Fruit fly (Drosophila melanogaster) whole organism, embryonic: Measurements from ENCODE around the gene CG14352.

Experiments used
- Adf1 ChIP-seq: fragments of 200-800 bp; sonication (Bioruptor generic); IDR thresholded peaks from 2 replicates; pipeline ENCODE4 v1.3.6; 2022; ENCODE audit warnings: missing biosample characterization, missing genetic modification characterization
- Aef1 ChIP-seq: fragments of 200-800 bp; sonication (Bioruptor generic); IDR thresholded peaks from 3 replicates; pipeline ENCODE4 v1.3.6; 2022; ENCODE audit warnings: missing biosample characterization, missing genetic modification characterization
- Asciz ChIP-seq: fragments of 200-800 bp; sonication (Bioruptor generic); optimal IDR thresholded peaks from 2 replicates; lab custom pipeline; 2017; ENCODE audit warnings: missing biosample characterization, mild to moderate bottlenecking, missing genetic modification characterization, missing genetic modification reagents
- B-H2 ChIP-seq: fragments of 200-800 bp; sonication (Bioruptor generic); optimal IDR thresholded peaks from 2 replicates; lab custom pipeline; 2018; ENCODE audit warnings: missing biosample characterization, mild to moderate bottlenecking, missing genetic modification characterization
- CG10147 ChIP-seq: fragments of 200-800 bp; sonication (Bioruptor generic); optimal IDR thresholded peaks from 2 replicates; lab custom pipeline; 2019; ENCODE audit warnings: missing biosample characterization, mild to moderate bottlenecking, missing genetic modification characterization, moderate library complexity
- CG1024 ChIP-seq: fragments of 200-800 bp; sonication (Bioruptor generic); IDR thresholded peaks from 2 replicates; pipeline ENCODE4 v1.3.6; 2022; ENCODE audit warnings: missing biosample characterization, missing genetic modification characterization
- CG11456 ChIP-seq: fragments of 200-800 bp; sonication (Bioruptor generic); IDR thresholded peaks from 3 replicates; pipeline ENCODE4 v1.3.6; 2022; ENCODE audit warnings: missing biosample characterization, missing genetic modification characterization
- CG12155 ChIP-seq: fragments of 200-800 bp; sonication (Bioruptor generic); optimal IDR thresholded peaks from 3 replicates; lab custom pipeline; 2016; ENCODE audit warnings: missing biosample characterization, missing genetic modification characterization
- CG1233 ChIP-seq: fragments of 200-800 bp; sonication (Bioruptor generic); optimal IDR thresholded peaks from 4 replicates; lab custom pipeline; 2018; ENCODE audit warnings: missing biosample characterization, mild to moderate bottlenecking, missing genetic modification characterization
- CG12942 ChIP-seq: fragments of 200-800 bp; sonication (Bioruptor generic); optimal IDR thresholded peaks from 3 replicates; lab custom pipeline; 2016; ENCODE audit warnings: missing biosample characterization, missing genetic modification characterization
- CG14441 ChIP-seq: fragments of 200-800 bp; sonication (Bioruptor generic); IDR thresholded peaks from 2 replicates; pipeline ENCODE4 v1.3.6; 2022; ENCODE audit warnings: missing biosample characterization, missing genetic modification characterization
- CG14860 ChIP-seq: fragments of 200-800 bp; sonication (Bioruptor generic); IDR thresholded peaks from 3 replicates; pipeline ENCODE4 v1.3.6; 2022; ENCODE audit warnings: missing biosample characterization, missing genetic modification characterization; ENCODE audit not compliant: partially characterized antibody
- CG14965 ChIP-seq: fragments of 200-800 bp; sonication (Bioruptor generic); optimal IDR thresholded peaks from 2 replicates; lab custom pipeline; 2016; ENCODE audit warnings: missing biosample characterization, missing genetic modification characterization, borderline replicate concordance
- CG15696 ChIP-seq: fragments of 200-800 bp; sonication (Bioruptor generic); optimal IDR thresholded peaks from 2 replicates; lab custom pipeline; 2019; ENCODE audit warnings: missing biosample characterization, mild to moderate bottlenecking, missing genetic modification characterization, moderate library complexity
- CG18599 ChIP-seq: fragments of 200-800 bp; sonication (Bioruptor generic); optimal IDR thresholded peaks from 3 replicates; lab custom pipeline; 2017; ENCODE audit warnings: missing biosample characterization, missing genetic modification characterization, mild to moderate bottlenecking, moderate library complexity, missing genetic modification reagents
- CG31365 ChIP-seq: fragments of 200-800 bp; sonication (Bioruptor generic); optimal IDR thresholded peaks from 2 replicates; lab custom pipeline; 2018; ENCODE audit warnings: missing biosample characterization, mild to moderate bottlenecking, missing genetic modification characterization
- CG3838 ChIP-seq: fragments of 200-800 bp; sonication (Bioruptor generic); optimal IDR thresholded peaks from 3 replicates; lab custom pipeline; 2016; ENCODE audit warnings: missing biosample characterization, missing genetic modification characterization
- D ChIP-seq, 2 experiments: fragments of 200-800 bp in 1 of 2; fragments of >200 bp in 1 of 2; sonication (Bioruptor generic) in 1 of 2; optimal IDR thresholded peaks; 2 replicates in 1 of 2; 3 replicates in 1 of 2; lab custom pipeline; 2017; ENCODE audit warnings: mild to moderate bottlenecking in 1 of 2, missing biosample characterization in 1 of 2, missing genetic modification characterization in 1 of 2, missing genetic modification reagents in 1 of 2
- Dbx ChIP-seq: fragments of 200-800 bp; sonication (Bioruptor generic); IDR thresholded peaks from 3 replicates; pipeline ENCODE4 v1.3.6; 2022; ENCODE audit warnings: missing biosample characterization, missing genetic modification characterization
- Kr ChIP-seq: fragments of 200-800 bp; sonication (Bioruptor generic); optimal IDR thresholded peaks from 2 replicates; lab custom pipeline; 2017; ENCODE audit warnings: missing biosample characterization, mild to moderate bottlenecking, missing genetic modification characterization
- Ssrp ChIP-seq: fragments of 200-800 bp; sonication (Bioruptor generic); optimal IDR thresholded peaks from 2 replicates; lab custom pipeline; 2018; ENCODE audit warnings: missing biosample characterization, mild to moderate bottlenecking, missing genetic modification characterization, moderate library complexity
- Stat92E ChIP-seq, 3 experiments: fragments of >200 bp in 2 of 3; fragments of 200-800 bp in 1 of 3; sonication (Bioruptor generic) in 1 of 3; optimal IDR thresholded peaks; 2 replicates each; lab custom pipeline; 2017 to 2019; ENCODE audit warnings: missing biosample characterization in 3 of 3, missing genetic modification characterization in 3 of 3, mild to moderate bottlenecking in 1 of 3, moderate library complexity in 1 of 3
- Usf ChIP-seq: fragments of 200-800 bp; sonication (Bioruptor generic); optimal IDR thresholded peaks from 2 replicates; lab custom pipeline; 2017; ENCODE audit warnings: missing genotype, missing biosample characterization, missing genetic modification characterization
- al ChIP-seq: fragments of 200-800 bp; sonication (Bioruptor generic); IDR thresholded peaks from 2 replicates; pipeline ENCODE4 v1.3.6; 2022; ENCODE audit warnings: missing biosample characterization, missing genetic modification characterization
- amos ChIP-seq: fragments of 200-800 bp; sonication (Bioruptor generic); IDR thresholded peaks from 2 replicates; pipeline ENCODE4 v1.3.6; 2022; ENCODE audit warnings: missing biosample characterization, missing genetic modification characterization; ENCODE audit not compliant: partially characterized antibody
- bcd ChIP-seq: fragments of 200-800 bp; sonication (Bioruptor generic); optimal IDR thresholded peaks from 2 replicates; lab custom pipeline; 2017; ENCODE audit warnings: missing biosample characterization, mild to moderate bottlenecking, missing genetic modification characterization
- chinmo ChIP-seq: fragments of 200-800 bp; sonication (Bioruptor generic); IDR thresholded peaks from 4 replicates; pipeline ENCODE4 v1.3.6; 2022; ENCODE audit warnings: missing biosample characterization, missing genetic modification characterization; ENCODE audit not compliant: partially characterized antibody
- dan ChIP-seq: fragments of 200-800 bp; sonication (Bioruptor generic); IDR thresholded peaks from 2 replicates; pipeline ENCODE4 v1.3.6; 2022; ENCODE audit warnings: missing biosample characterization, missing genetic modification characterization
- dimm ChIP-seq: fragments of 200-800 bp; sonication (Bioruptor generic); IDR thresholded peaks from 2 replicates; pipeline ENCODE4 v1.3.6; 2022; ENCODE audit warnings: missing biosample characterization, missing genetic modification characterization
- eve ChIP-seq, 2 experiments: fragments of >200 bp; optimal IDR thresholded peaks; 2 replicates each; lab custom pipeline; 2017; ENCODE audit warnings: missing biosample characterization in 2 of 2, missing genetic modification characterization in 2 of 2
- exex ChIP-seq: fragments of 200-800 bp; sonication (Bioruptor generic); optimal IDR thresholded peaks from 4 replicates; lab custom pipeline; 2018; ENCODE audit warnings: missing biosample characterization, mild to moderate bottlenecking, missing genetic modification characterization, moderate library complexity
- eyg ChIP-seq: fragments of 200-800 bp; sonication (Bioruptor generic); optimal IDR thresholded peaks from 3 replicates; lab custom pipeline; 2016; ENCODE audit warnings: missing biosample characterization, missing genetic modification characterization
- gcm ChIP-seq: fragments of 200-800 bp; sonication (Bioruptor generic); optimal IDR thresholded peaks from 2 replicates; lab custom pipeline; 2019; ENCODE audit warnings: missing biosample characterization, mild to moderate bottlenecking, missing genetic modification characterization, moderate library complexity
- gro ChIP-seq: fragments of 200-800 bp; sonication (Bioruptor generic); optimal IDR thresholded peaks from 2 replicates; lab custom pipeline; 2016; ENCODE audit warnings: missing biosample characterization, missing genetic modification characterization
- gsb ChIP-seq: fragments of 200-800 bp; sonication (Bioruptor generic); IDR thresholded peaks from 2 replicates; pipeline ENCODE4 v1.3.6; 2022; ENCODE audit warnings: missing biosample characterization, missing genetic modification characterization
- gsb-n ChIP-seq: fragments of 200-800 bp; sonication (Bioruptor generic); optimal IDR thresholded peaks from 3 replicates; lab custom pipeline; 2018; ENCODE audit warnings: missing biosample characterization, mild to moderate bottlenecking, missing genetic modification characterization
- gt ChIP-seq: fragments of 200-800 bp; sonication (Bioruptor generic); IDR thresholded peaks from 2 replicates; pipeline ENCODE4 v1.3.6; 2022; ENCODE audit warnings: missing biosample characterization, missing genetic modification characterization
- ind ChIP-seq: fragments of 200-800 bp; sonication (Bioruptor generic); optimal IDR thresholded peaks from 3 replicates; lab custom pipeline; 2016; ENCODE audit warnings: missing biosample characterization, missing genetic modification characterization
- nau ChIP-seq: fragments of 200-800 bp; sonication (Bioruptor generic); optimal IDR thresholded peaks from 3 replicates; lab custom pipeline; 2017; ENCODE audit warnings: missing biosample characterization, mild to moderate bottlenecking, missing genetic modification characterization, missing genetic modification reagents
- nerfin-2 ChIP-seq: fragments of 200-800 bp; sonication (Bioruptor generic); IDR thresholded peaks from 2 replicates; pipeline ENCODE4 v1.3.6; 2022; ENCODE audit warnings: missing biosample characterization, missing genetic modification characterization; ENCODE audit not compliant: partially characterized antibody
- pan ChIP-seq, 4 experiments: fragments of >200 bp in 3 of 4; fragments of 200-800 bp in 1 of 4; sonication (Bioruptor generic) in 1 of 4; optimal IDR thresholded peaks in 3 of 4; IDR thresholded peaks in 1 of 4; 2 replicates each; pipeline versions ENCODE4 v1.3.6 to Lab custom; 2017 to 2022; ENCODE audit warnings: missing biosample characterization in 2 of 4, missing genetic modification characterization in 2 of 4, mixed read lengths in 1 of 4
- ranshi ChIP-seq: fragments of 200-800 bp; sonication (Bioruptor generic); IDR thresholded peaks from 2 replicates; pipeline ENCODE4 v1.3.6; 2022; ENCODE audit warnings: missing biosample characterization, missing genetic modification characterization
- sob ChIP-seq: fragments of 200-800 bp; sonication (Bioruptor generic); IDR thresholded peaks from 2 replicates; pipeline ENCODE4 v1.3.6; 2022; ENCODE audit warnings: missing biosample characterization, missing genetic modification characterization
- tin ChIP-seq: fragments of 200-800 bp; sonication (Bioruptor generic); optimal IDR thresholded peaks from 3 replicates; lab custom pipeline; 2016; ENCODE audit warnings: missing biosample characterization, missing genetic modification characterization
- wor ChIP-seq: fragments of 200-800 bp; sonication (Bioruptor generic); IDR thresholded peaks from 2 replicates; pipeline ENCODE4 v1.3.6; 2022; ENCODE audit warnings: missing biosample characterization, missing genetic modification characterization
- zen2 ChIP-seq: fragments of 200-800 bp; sonication (Bioruptor generic); IDR thresholded peaks from 3 replicates; pipeline ENCODE4 v1.3.6; 2022; ENCODE audit warnings: missing biosample characterization, missing genetic modification characterization; ENCODE audit not compliant: partially characterized antibody

The CG14352 gene

DNA sequence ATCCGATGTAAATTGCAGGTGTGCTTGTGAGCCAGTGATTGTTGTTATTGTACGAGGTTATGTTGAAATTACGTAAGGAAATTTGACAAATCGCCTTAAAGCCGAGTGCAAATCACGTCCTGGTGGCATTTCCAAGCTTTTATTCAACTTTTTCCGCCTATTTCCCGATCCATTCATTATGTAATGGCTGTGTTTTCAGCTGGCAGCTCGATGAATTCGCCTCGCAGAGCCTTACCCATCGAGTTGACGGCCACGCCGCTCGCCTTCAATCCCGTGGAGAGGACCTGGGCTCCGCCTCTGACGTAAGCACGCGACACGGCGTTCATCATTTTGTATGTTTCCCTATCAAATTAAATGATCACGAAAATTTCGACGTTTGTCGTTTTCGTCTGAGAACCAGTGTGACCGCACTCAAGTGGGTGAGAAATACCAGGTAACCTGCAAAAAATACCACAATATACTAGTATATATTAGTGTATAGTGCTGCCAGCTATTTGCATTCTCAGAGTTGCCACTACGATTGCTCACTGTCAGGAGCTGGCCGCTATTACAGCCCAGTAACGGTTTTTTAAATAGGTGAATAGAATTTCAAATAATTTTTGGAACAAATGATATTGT is 2.6 kb downstream of the CG14352 start, which contains the start of gene RFeSP (continued):
- TF ChIP-seq amos: peak; percentile 53
- TF ChIP-seq gsb (GFP tag; lab: Robert Waterston, UW): no peak
- no peak for TF ChIP-seq CG31365 (tag; lab: Kevin White, UChicago)
- no peak for TF ChIP-seq eyg
- no peak for TF ChIP-seq Aef1 (GFP tag; lab: Robert Waterston, UW)
- peak; percentile 26 for TF ChIP-seq B-H2 (GFP tag; lab: Kevin White, UChicago)
- no peak for TF ChIP-seq CG12942 (GFP tag; lab: Kevin White, UChicago)
- peak; percentile 7 for TF ChIP-seq CG12155

DNA sequence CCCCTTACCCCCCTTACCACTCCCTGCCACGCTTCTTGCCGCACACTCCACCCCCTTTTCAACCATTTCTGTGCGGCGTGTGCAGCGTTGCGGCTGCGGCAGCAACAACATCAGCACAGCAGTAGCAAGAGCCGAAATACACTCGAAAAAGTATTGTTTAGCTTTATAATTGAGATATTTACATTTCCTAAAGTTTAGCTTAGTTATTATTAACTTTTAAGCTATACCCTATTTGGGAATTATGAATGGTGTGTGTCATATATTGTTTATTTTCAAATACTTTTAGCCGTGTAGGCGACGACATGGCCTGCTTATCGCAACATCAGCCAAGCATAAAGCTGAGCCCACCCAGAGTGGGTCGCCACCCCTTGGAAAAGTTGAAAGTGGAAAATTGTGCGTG is 4.5 kb downstream of the CG14352 start:
- TF ChIP-seq CG14441 (GFP tag; lab: Robert Waterston, UW): peak; percentile 59; the same call in 1 of the 2 replicates
- TF ChIP-seq ind: peak; percentile 71
- peak; percentile 60 for TF ChIP-seq CG1024 (GFP tag; lab: Robert Waterston, UW)
- peak; percentile 62 for TF ChIP-seq sob (GFP tag; lab: Robert Waterston, UW)
- TF ChIP-seq wor: no peak; the same call in 1 of the 2 replicates
- peak; percentile 59; the same call in 2 of the 3 replicates for TF ChIP-seq CG11456 (GFP tag; lab: Robert Waterston, UW)
- TF ChIP-seq CG14860 (GFP tag; lab: Robert Waterston, UW): no peak
- no peak for TF ChIP-seq B-H2 (GFP tag; lab: Kevin White, UChicago)
- TF ChIP-seq Ssrp (tag; lab: Kevin White, UChicago): peak; percentile 61
- TF ChIP-seq al (GFP tag; lab: Robert Waterston, UW): no peak
- TF ChIP-seq CG3838 (GFP tag; lab: Kevin White, UChicago): peak; percentile 21
- peak; percentile 34 for TF ChIP-seq gsb-n (tag; lab: Kevin White, UChicago)
- peak; percentile 46 for TF ChIP-seq CG1233 (GFP tag; lab: Kevin White, UChicago)
- peak; percentile 17 for TF ChIP-seq exex
- peak; percentile 41 for TF ChIP-seq gro (GFP tag; lab: Kevin White, UChicago)
- TF ChIP-seq chinmo (GFP tag; lab: Robert Waterston, UW): 0 out of 4 replicates have a peak, but pooled peaks have one; percentile 25
- peak; percentile 17 for TF ChIP-seq gcm (GFP tag; lab: Kevin White, UChicago)
- peak; percentile 59 for TF ChIP-seq Asciz
- peak; percentile 73 for TF ChIP-seq Dbx (GFP tag; lab: Robert Waterston, UW)
- TF ChIP-seq CG10147 (GFP tag; lab: Kevin White, UChicago): peak; percentile 37
- peak; percentile 60 for TF ChIP-seq bcd (GFP tag; lab: Kevin White, UChicago)
- TF ChIP-seq nau (GFP tag; lab: Kevin White, UChicago): peak; percentile 57
- TF ChIP-seq Usf: no peak
- TF ChIP-seq dimm (GFP tag; lab: Robert Waterston, UW): no peak
- no peak for TF ChIP-seq gt
- TF ChIP-seq ranshi: peak; percentile 65
- TF ChIP-seq pan (optimal IDR thresholded peaks at IDR 0.05; lab: Kevin White, UChicago): no peak
- TF ChIP-seq pan (GFP tag; optimal IDR thresholded peaks at IDR 0.05 in 1 of 2, IDR thresholded peaks at IDR 0.05 in 1 of 2): peak in 1 of 2 experiments; percentile 79
- peak; percentile 43; the same call in 1 of the 2 replicates for TF ChIP-seq Adf1 (GFP tag; lab: Robert Waterston, UW)
- TF ChIP-seq Kr (GFP tag; lab: Kevin White, UChicago): no peak
- TF ChIP-seq CG14965 (GFP tag; lab: Kevin White, UChicago): no peak
- no peak for TF ChIP-seq eve (GFP tag; optimal IDR thresholded peaks at IDR 0.05; lab: Kevin White, UChicago)
- no peak for TF ChIP-seq dan (GFP tag; lab: Robert Waterston, UW)
- TF ChIP-seq nerfin-2 (GFP tag; lab: Robert Waterston, UW): no peak
- TF ChIP-seq zen2: no peak
- peak; percentile 65 for TF ChIP-seq tin
- TF ChIP-seq D (optimal IDR thresholded peaks at IDR 0.05; lab: Kevin White, UChicago): no peak
- peak; percentile 64 for TF ChIP-seq D (GFP tag; optimal IDR thresholded peaks at IDR 0.05; lab: Kevin White, UChicago)
- no peak for TF ChIP-seq Stat92E (GFP tag; optimal IDR thresholded peaks at IDR 0.05; lab: Kevin White, UChicago)
- TF ChIP-seq CG18599 (GFP tag; lab: Kevin White, UChicago): peak; percentile 89
- no peak for TF ChIP-seq CG15696 (tag; lab: Kevin White, UChicago)
